Fruit fly (Drosophila melanogaster) whole organism, embryonic: ENCODE results near the gene AstA-R1.
A peak's percentile ranks its signal among the peaks of the same experiment; 100 is the strongest.

Source experiments
- Abd-B ChIP-seq: fragments of 200-800 bp; sonication (Bioruptor generic); optimal IDR thresholded peaks from 2 replicates; lab custom pipeline; 2018; ENCODE audit warnings: missing biosample characterization, mild to moderate bottlenecking, missing genetic modification characterization, moderate library complexity
- Atf-2 ChIP-seq: fragments of 200-800 bp; sonication (Bioruptor generic); optimal IDR thresholded peaks from 2 replicates; lab custom pipeline; 2016; ENCODE audit warnings: missing biosample characterization, missing genetic modification characterization
- Awh ChIP-seq: fragments of 200-800 bp; sonication (Bioruptor generic); IDR thresholded peaks from 2 replicates; pipeline ENCODE4, ENCODE4 v1.3.6; 2022; ENCODE audit warnings: missing biosample characterization, missing genetic modification characterization
- B-H1 ChIP-seq: fragments of 200-800 bp; sonication (Bioruptor generic); IDR thresholded peaks from 3 replicates; pipeline ENCODE4 v1.3.6; 2022; ENCODE audit warnings: missing biosample characterization, missing genetic modification characterization
- Bgb ChIP-seq: fragments of 200-800 bp; sonication (Bioruptor generic); IDR thresholded peaks from 2 replicates; pipeline ENCODE4 v1.3.6; 2022; ENCODE audit warnings: missing biosample characterization, missing genetic modification characterization; ENCODE audit not compliant: partially characterized antibody
- CG11504 ChIP-seq: fragments of 200-800 bp; sonication (Bioruptor generic); optimal IDR thresholded peaks from 3 replicates; lab custom pipeline; 2019; ENCODE audit warnings: missing biosample characterization, mild to moderate bottlenecking, missing genetic modification characterization, moderate library complexity
- CG11560 ChIP-seq: fragments of 200-800 bp; sonication (Bioruptor generic); IDR thresholded peaks from 3 replicates; pipeline ENCODE4 v1.3.6; 2022; ENCODE audit warnings: missing biosample characterization, missing genetic modification characterization
- CG18599 ChIP-seq: fragments of 200-800 bp; sonication (Bioruptor generic); optimal IDR thresholded peaks from 3 replicates; lab custom pipeline; 2017; ENCODE audit warnings: missing biosample characterization, missing genetic modification characterization, mild to moderate bottlenecking, moderate library complexity, missing genetic modification reagents
- CG2120 ChIP-seq: fragments of 200-800 bp; sonication (Bioruptor generic); optimal IDR thresholded peaks from 3 replicates; lab custom pipeline; 2016; ENCODE audit warnings: missing biosample characterization, missing genetic modification characterization
- CG2712 ChIP-seq: fragments of 200-800 bp; optimal IDR thresholded peaks from 3 replicates; lab custom pipeline; 2019; ENCODE audit warnings: missing biosample characterization, mild to moderate bottlenecking, missing genetic modification characterization, moderate library complexity
- CG3163 ChIP-seq: fragments of 200-800 bp; sonication (Bioruptor generic); optimal IDR thresholded peaks from 3 replicates; lab custom pipeline; 2016; ENCODE audit warnings: missing biosample characterization, missing genetic modification characterization
- CG4328 ChIP-seq: fragments of 200-800 bp; sonication (Bioruptor generic); optimal IDR thresholded peaks from 3 replicates; lab custom pipeline; 2017; ENCODE audit warnings: missing biosample characterization, missing genetic modification reagents, missing genetic modification characterization
- CG4360 ChIP-seq: fragments of 200-800 bp; sonication (Bioruptor generic); IDR thresholded peaks from 2 replicates; pipeline ENCODE4 v1.3.6; 2022; ENCODE audit warnings: missing biosample characterization, missing genetic modification characterization
- CG4404 ChIP-seq: fragments of 200-800 bp; sonication (Bioruptor generic); IDR thresholded peaks from 2 replicates; pipeline ENCODE4 v1.3.6; 2022; ENCODE audit warnings: missing biosample characterization, missing genetic modification characterization
- CG4820 ChIP-seq: fragments of 200-800 bp; sonication (Bioruptor generic); optimal IDR thresholded peaks from 3 replicates; lab custom pipeline; 2016; ENCODE audit warnings: missing biosample characterization, missing genetic modification characterization
- CG6689 ChIP-seq: fragments of 200-800 bp; sonication (Bioruptor generic); IDR thresholded peaks from 2 replicates; pipeline ENCODE4 v1.3.6; 2022; ENCODE audit warnings: missing biosample characterization, missing genetic modification characterization
- CG8944 ChIP-seq: fragments of 200-800 bp; sonication (Bioruptor generic); optimal IDR thresholded peaks from 3 replicates; lab custom pipeline; 2016; ENCODE audit warnings: missing biosample characterization, missing genetic modification characterization
- Chrac-16 ChIP-seq: fragments of 200-800 bp; sonication (Bioruptor generic); optimal IDR thresholded peaks from 3 replicates; lab custom pipeline; 2016; ENCODE audit warnings: missing biosample characterization, missing genetic modification characterization
- Dref ChIP-seq: fragments of 200-800 bp; sonication (Bioruptor generic); IDR thresholded peaks from 2 replicates; pipeline ENCODE4 v1.3.6; 2022; ENCODE audit warnings: missing biosample characterization, missing genetic modification characterization
- E2f2 ChIP-seq: fragments of 200-800 bp; sonication (Bioruptor generic); IDR thresholded peaks from 2 replicates; pipeline ENCODE4 v1.3.6; 2022; ENCODE audit warnings: missing biosample characterization, missing genetic modification characterization
- Eip74EF ChIP-seq, 2 experiments: fragments of 200-800 bp in 1 of 2; fragments of >200 bp in 1 of 2; sonication (Bioruptor generic) in 1 of 2; optimal IDR thresholded peaks; 2 replicates each; lab custom pipeline; 2017 to 2019; ENCODE audit warnings: missing biosample characterization in 2 of 2, missing genetic modification characterization in 2 of 2, mild to moderate bottlenecking in 1 of 2, moderate library complexity in 1 of 2
- Ets65A ChIP-seq: fragments of 200-800 bp; sonication (Bioruptor generic); peaks from one replicate; lab custom pipeline; 2016; ENCODE audit warnings: missing biosample characterization, missing genetic modification characterization
- HHEX ChIP-seq: fragments of 200-800 bp; sonication (Bioruptor generic); optimal IDR thresholded peaks from 3 replicates; lab custom pipeline; 2017; ENCODE audit warnings: missing biosample characterization, mild to moderate bottlenecking, missing genetic modification characterization, missing genetic modification reagents
- Hr51 ChIP-seq, 2 experiments: fragments of 200-800 bp; sonication (Bioruptor generic); optimal IDR thresholded peaks; 2 replicates in 1 of 2; 3 replicates in 1 of 2; lab custom pipeline; 2016 to 2018; ENCODE audit warnings: missing biosample characterization in 2 of 2, missing genetic modification characterization in 2 of 2, mild to moderate bottlenecking in 1 of 2, moderate library complexity in 1 of 2
- MBD-R2 ChIP-seq: fragments of 200-800 bp; sonication (Bioruptor generic); IDR thresholded peaks from 2 replicates; pipeline ENCODE4 v1.3.6; 2022; ENCODE audit warnings: missing biosample characterization, missing genetic modification characterization
- Meics ChIP-seq: fragments of 200-800 bp; sonication (Bioruptor generic); optimal IDR thresholded peaks from 2 replicates; lab custom pipeline; 2017; ENCODE audit warnings: missing biosample characterization, mild to moderate bottlenecking, missing genetic modification characterization
- Nf-YA ChIP-seq: fragments of 200-800 bp; sonication (Bioruptor generic); IDR thresholded peaks from 2 replicates; pipeline ENCODE4 v1.3.6; 2022; ENCODE audit warnings: missing biosample characterization, missing genetic modification characterization
- NfI ChIP-seq: fragments of 200-800 bp; sonication (Bioruptor generic); optimal IDR thresholded peaks from 3 replicates; lab custom pipeline; 2018; ENCODE audit warnings: missing biosample characterization, mild to moderate bottlenecking, missing genetic modification characterization, moderate library complexity
- Ssrp ChIP-seq: fragments of 200-800 bp; sonication (Bioruptor generic); optimal IDR thresholded peaks from 2 replicates; lab custom pipeline; 2018; ENCODE audit warnings: missing biosample characterization, mild to moderate bottlenecking, missing genetic modification characterization, moderate library complexity
- Tbp ChIP-seq: fragments of >200 bp; optimal IDR thresholded peaks from 2 replicates; lab custom pipeline; 2018; ENCODE audit warnings: missing biosample characterization, missing genetic modification characterization
- aop ChIP-seq: fragments of 200-800 bp; sonication (Bioruptor generic); IDR thresholded peaks from 2 replicates; pipeline ENCODE4 v1.3.6; 2022; ENCODE audit warnings: missing biosample characterization, missing genetic modification characterization
- bcd ChIP-seq: fragments of 200-800 bp; sonication (Bioruptor generic); optimal IDR thresholded peaks from 2 replicates; lab custom pipeline; 2017; ENCODE audit warnings: missing biosample characterization, mild to moderate bottlenecking, missing genetic modification characterization
- bowl ChIP-seq: fragments of 200-800 bp; sonication (Bioruptor generic); IDR thresholded peaks from 2 replicates; pipeline ENCODE4 v1.3.6; 2022; ENCODE audit warnings: missing biosample characterization, missing genetic modification characterization
- caup ChIP-seq: fragments of 200-800 bp; sonication (Bioruptor generic); optimal IDR thresholded peaks from 3 replicates; lab custom pipeline; 2017; ENCODE audit warnings: missing biosample characterization, mild to moderate bottlenecking, missing genetic modification characterization, moderate library complexity; ENCODE audit not compliant: severe bottlenecking
- cg ChIP-seq: fragments of 200-800 bp; sonication (Bioruptor generic); optimal IDR thresholded peaks from 3 replicates; lab custom pipeline; 2019; ENCODE audit warnings: missing biosample characterization, mild to moderate bottlenecking, missing genetic modification characterization, moderate library complexity
- dpn ChIP-seq, 2 experiments: fragments of 200-800 bp; sonication (Bioruptor generic); optimal IDR thresholded peaks; 3 replicates each; lab custom pipeline; 2016; ENCODE audit warnings: missing biosample characterization in 2 of 2, missing genetic modification characterization in 2 of 2
- exex ChIP-seq: fragments of 200-800 bp; sonication (Bioruptor generic); optimal IDR thresholded peaks from 4 replicates; lab custom pipeline; 2018; ENCODE audit warnings: missing biosample characterization, mild to moderate bottlenecking, missing genetic modification characterization, moderate library complexity
- lmd ChIP-seq: fragments of 200-800 bp; sonication (Bioruptor generic); IDR thresholded peaks from 2 replicates; pipeline ENCODE4 v1.3.6; 2022; ENCODE audit warnings: missing biosample characterization, missing genetic modification characterization
- pb ChIP-seq: fragments of 200-800 bp; sonication (Bioruptor generic); optimal IDR thresholded peaks from 3 replicates; lab custom pipeline; 2016; ENCODE audit warnings: missing biosample characterization, missing genetic modification characterization
- phol ChIP-seq: fragments of 200-800 bp; sonication (Bioruptor generic); optimal IDR thresholded peaks from 3 replicates; lab custom pipeline; 2018; ENCODE audit warnings: missing biosample characterization, mild to moderate bottlenecking, missing genetic modification characterization, moderate library complexity
- pum ChIP-seq: fragments of 200-800 bp; sonication (Bioruptor generic); optimal IDR thresholded peaks from 2 replicates; lab custom pipeline; 2016; ENCODE audit warnings: missing biosample characterization, missing genetic modification characterization
- ranshi ChIP-seq: fragments of 200-800 bp; sonication (Bioruptor generic); IDR thresholded peaks from 2 replicates; pipeline ENCODE4 v1.3.6; 2022; ENCODE audit warnings: missing biosample characterization, missing genetic modification characterization
- sens ChIP-seq: fragments of 200-800 bp; sonication (Bioruptor generic); peaks from one replicate; lab custom pipeline; 2016; ENCODE audit warnings: missing biosample characterization, missing genetic modification characterization
- slp2 ChIP-seq: fragments of 200-800 bp; sonication (Bioruptor generic); optimal IDR thresholded peaks from 2 replicates; lab custom pipeline; 2016; ENCODE audit warnings: missing biosample characterization, missing genetic modification characterization
- so ChIP-seq: fragments of 200-800 bp; sonication (Bioruptor generic); IDR thresholded peaks from 3 replicates; pipeline ENCODE4 v1.3.6; 2022; ENCODE audit warnings: missing biosample characterization, missing genetic modification characterization
- sob ChIP-seq: fragments of 200-800 bp; sonication (Bioruptor generic); IDR thresholded peaks from 2 replicates; pipeline ENCODE4 v1.3.6; 2022; ENCODE audit warnings: missing biosample characterization, missing genetic modification characterization
- sqz ChIP-seq: fragments of 200-800 bp; sonication (Bioruptor generic); optimal IDR thresholded peaks from 3 replicates; lab custom pipeline; 2018; ENCODE audit warnings: missing biosample characterization, mild to moderate bottlenecking, missing genetic modification characterization
- tup ChIP-seq: fragments of 200-800 bp; sonication (Bioruptor generic); optimal IDR thresholded peaks from 2 replicates; lab custom pipeline; 2016; ENCODE audit warnings: missing biosample characterization, mild to moderate bottlenecking, missing genetic modification characterization, moderate library complexity
- tx ChIP-seq: fragments of 200-800 bp; sonication (Bioruptor generic); optimal IDR thresholded peaks from 2 replicates; lab custom pipeline; 2016; ENCODE audit warnings: missing biosample characterization, missing genetic modification characterization
- unc-4 ChIP-seq: fragments of 200-800 bp; sonication (Bioruptor generic); IDR thresholded peaks from 2 replicates; pipeline ENCODE4 v1.3.6; 2022; ENCODE audit warnings: missing biosample characterization, missing genetic modification characterization; ENCODE audit not compliant: partially characterized antibody

The AstA-R1 gene

dm6 chrX:3594245-3594644, 19.9 kb downstream of the AstA-R1 start (continued):
- peak; percentile 21 for TF ChIP-seq HHEX (GFP tag; lab: Kevin White, UChicago)
- TF ChIP-seq sqz (GFP tag; lab: Kevin White, UChicago) = no peak
- no peak for TF ChIP-seq CG4404 (GFP tag; lab: Robert Waterston, UW)
- no peak for TF ChIP-seq CG3163 (GFP tag; lab: Kevin White, UChicago)
- TF ChIP-seq CG4328 = no peak
- no peak for TF ChIP-seq CG8944 (GFP tag; lab: Kevin White, UChicago)
- TF ChIP-seq tup (GFP tag; lab: Kevin White, UChicago) = no peak
- no peak for TF ChIP-seq tx (GFP tag; lab: Kevin White, UChicago)
- TF ChIP-seq slp2 (GFP tag; lab: Kevin White, UChicago) = no peak
- no peak for TF ChIP-seq exex (tag; lab: Kevin White, UChicago)
- TF ChIP-seq Ssrp (tag; lab: Kevin White, UChicago) = no peak
- no peak for TF ChIP-seq sob (GFP tag; lab: Robert Waterston, UW)
- no peak for TF ChIP-seq Dref (GFP tag; lab: Robert Waterston, UW)
- TF ChIP-seq Awh = no peak
- no peak for TF ChIP-seq pum (GFP tag; lab: Kevin White, UChicago)
- TF ChIP-seq, all 482 proteins: peak for 26

DNA sequence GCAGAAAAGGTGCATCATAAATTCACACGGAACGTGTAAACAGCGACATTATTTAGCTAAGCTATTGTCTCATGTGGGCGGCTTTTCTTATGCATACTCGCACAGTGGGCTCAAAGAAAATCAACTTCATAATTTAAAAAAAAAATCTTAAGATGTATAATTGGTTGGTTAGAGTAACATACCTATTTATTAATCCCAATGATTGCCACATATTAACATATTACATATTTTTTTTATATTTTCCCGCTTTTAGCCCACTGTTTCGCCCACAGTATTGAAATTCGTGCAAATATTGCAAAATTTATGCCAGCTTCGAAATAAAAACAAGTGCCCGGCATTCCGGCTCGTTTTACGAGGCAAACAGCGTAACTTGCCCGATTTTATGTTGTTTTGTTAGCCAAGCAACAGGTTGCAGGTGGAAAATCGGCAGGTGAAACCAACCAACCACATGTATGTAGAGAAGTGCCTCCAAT, 92.9 kb downstream of the AstA-R1 start, which contains the start of gene Ilp7:
Gene Ilp7, plus strand, starts transcription at position 423 of the 473 bp plus-strand sequence.
- TF ChIP-seq bowl (no peak), Meics (GFP tag; lab: Kevin White, UChicago) (peak; percentile 11), NfI (GFP tag; lab: Kevin White, UChicago) (no peak), phol (tag; lab: Kevin White, UChicago) (peak; percentile 17), CG2712 (no peak), Abd-B (peak; percentile 3), CG4820 (GFP tag; lab: Kevin White, UChicago) (peak; percentile 17), CG2120 (GFP tag; lab: Kevin White, UChicago) (peak; percentile 1), bcd (GFP tag; lab: Kevin White, UChicago) (no peak), MBD-R2 (no peak), Ets65A (GFP tag; lab: Kevin White, UChicago) (peak; percentile 44), CG4360 (GFP tag; lab: Robert Waterston, UW) (peak; percentile 19; the same call in 1 of the 2 replicates), so (0 out of 3 replicates have a peak, but pooled peaks have one; percentile 53), CG11560 (tag; lab: Robert Waterston, UW) (no peak), ranshi (GFP tag; lab: Robert Waterston, UW) (0 out of 2 replicates have a peak, but pooled peaks have one; percentile 29), Eip74EF (GFP tag; optimal IDR thresholded peaks at IDR 0.05; lab: Kevin White, UChicago) (no peak), dpn (GFP tag; optimal IDR thresholded peaks at IDR 0.05; lab: Kevin White, UChicago) (no peak), Hr51 (GFP tag; optimal IDR thresholded peaks at IDR 0.05; lab: Kevin White, UChicago) (peak in 1 of 2 experiments; percentile 29), CG6689 (GFP tag; lab: Robert Waterston, UW) (peak; percentile 20; the same call in 1 of the 2 replicates), caup (GFP tag; lab: Kevin White, UChicago) (no peak), Tbp (GFP tag; lab: Kevin White, UChicago) (no peak), CG18599 (GFP tag; lab: Kevin White, UChicago) (no peak), Atf-2 (GFP tag; lab: Kevin White, UChicago) (no peak), unc-4 (no peak), CG11504 (tag; lab: Kevin White, UChicago) (peak; percentile 50), sens (GFP tag; lab: Kevin White, UChicago) (peak; percentile 37), lmd (GFP tag; lab: Robert Waterston, UW) (peak; percentile 27; the same call in 1 of the 2 replicates), Nf-YA (0 out of 2 replicates have a peak, but pooled peaks have one; percentile 20), Chrac-16 (no peak), E2f2 (GFP tag; lab: Robert Waterston, UW) (no peak), Bgb (no peak), B-H1 (no peak), aop (GFP tag; lab: Robert Waterston, UW) (no peak), pb (GFP tag; lab: Kevin White, UChicago) (no peak), Ssrp (tag; lab: Kevin White, UChicago) (no peak), cg (no peak)
